Worm (Caenorhabditis elegans) whole organism, young adult: ENCODE measurements around the gene Y52E8A.3.

Experiments used
- B0019.2 ChIP-seq: fragments of 200-800 bp; sonication (Bioruptor generic); conservative IDR thresholded peaks from 2 replicates; pipeline ENCODE4 v1.3.6; 2022; ENCODE audit warnings: missing genetic modification reagents, missing genetic modification characterization, missing compliant biosample characterization
- C06A6.2 ChIP-seq: fragments of 200-800 bp; sonication (Bioruptor generic); conservative IDR thresholded peaks from 2 replicates; pipeline ENCODE4 v1.3.6; 2022; ENCODE audit warnings: missing genetic modification characterization, missing compliant biosample characterization
- F10E7.11 ChIP-seq: sonication (generic microtip); optimal IDR thresholded peaks from 2 replicates; lab custom pipeline; 2017; ENCODE audit warnings: mild to moderate bottlenecking, missing genetic modification characterization, moderate library complexity, missing compliant biosample characterization
- F23B12.7 ChIP-seq: sonication (generic microtip); optimal IDR thresholded peaks from 2 replicates; lab custom pipeline; 2017; ENCODE audit warnings: missing genetic modification characterization, mild to moderate bottlenecking, missing compliant biosample characterization, antibody characterized with exemption, moderate library complexity; ENCODE audit not compliant: insufficient read depth
- F37B4.10 ChIP-seq: fragments of 200-800 bp; sonication (Bioruptor generic); IDR thresholded peaks from 2 replicates; pipeline ENCODE4 v1.3.6; 2022; ENCODE audit warnings: missing genetic modification characterization, missing compliant biosample characterization
- F49E8.2 ChIP-seq: sonication (generic microtip); optimal IDR thresholded peaks from 3 replicates; lab custom pipeline; 2017; ENCODE audit warnings: missing genetic modification characterization, mild to moderate bottlenecking, missing compliant biosample characterization, antibody characterized with exemption, moderate library complexity; ENCODE audit not compliant: insufficient read depth
- F57A8.1 ChIP-seq: fragments of 200-800 bp; sonication (Bioruptor generic); optimal IDR thresholded peaks from 2 replicates; lab custom pipeline; 2018; ENCODE audit warnings: mild to moderate bottlenecking, missing genetic modification characterization, moderate library complexity, missing compliant biosample characterization
- Y53F4B.3 ChIP-seq: fragments of 200-800 bp; sonication (Bioruptor generic); IDR thresholded peaks from 2 replicates; pipeline ENCODE4 v1.3.6; 2022; ENCODE audit warnings: missing genetic modification reagents, missing genetic modification characterization, missing compliant biosample characterization
- Y67H2A.10 ChIP-seq: fragments of 200-800 bp; sonication (Bioruptor generic); conservative IDR thresholded peaks from 2 replicates; pipeline ENCODE4 v1.3.6; 2022; ENCODE audit warnings: missing genetic modification reagents, missing genetic modification characterization, missing compliant biosample characterization
- Y79H2A.3 ChIP-seq: fragments of 200-800 bp; sonication (Bioruptor generic); conservative IDR thresholded peaks from 2 replicates; pipeline ENCODE4 v1.3.6; 2022; ENCODE audit warnings: missing genetic modification reagents, missing genetic modification characterization, missing compliant biosample characterization
- Y95B8A.8 ChIP-seq: fragments of 200-800 bp; sonication (Bioruptor generic); IDR thresholded peaks from 2 replicates; pipeline ENCODE4 v1.3.6; 2022; ENCODE audit warnings: missing genetic modification reagents, missing genetic modification characterization, missing compliant biosample characterization
- akir-1 ChIP-seq: fragments of 200-800 bp; sonication (Bioruptor generic); optimal IDR thresholded peaks from 2 replicates; lab custom pipeline; 2018; ENCODE audit warnings: mild to moderate bottlenecking, missing genetic modification characterization, moderate library complexity, missing compliant biosample characterization
- ama-1 ChIP-seq, 3 experiments: fragments of 150-350 bp in 1 of 3; sonication (generic microtip) in 2 of 3; optimal IDR thresholded peaks; 2 replicates each; lab custom pipeline; 2014 to 2018; ENCODE audit warnings: missing biosample characterization in 2 of 3, missing genetic modification characterization in 2 of 3, missing genetic modification reagents in 2 of 3
- atf-7 ChIP-seq: sonication (generic microtip); optimal IDR thresholded peaks from 2 replicates; lab custom pipeline; 2017; ENCODE audit warnings: mild to moderate bottlenecking, missing genetic modification characterization, missing compliant biosample characterization
- athp-1 ChIP-seq: sonication (generic microtip); optimal IDR thresholded peaks from 2 replicates; lab custom pipeline; 2017; ENCODE audit warnings: mild to moderate bottlenecking, missing genetic modification characterization, missing compliant biosample characterization
- attf-3 ChIP-seq: fragments of 200-800 bp; sonication (Bioruptor generic); conservative IDR thresholded peaks from 2 replicates; pipeline ENCODE4 v1.3.6; 2022; ENCODE audit warnings: missing genetic modification reagents, missing genetic modification characterization, missing compliant biosample characterization
- ccch-3 ChIP-seq: fragments of 200-800 bp; sonication (Bioruptor generic); optimal IDR thresholded peaks from 2 replicates; lab custom pipeline; 2018; ENCODE audit warnings: mild to moderate bottlenecking, missing genetic modification characterization, missing compliant biosample characterization
- dox-1 ChIP-seq: fragments of 200-800 bp; sonication (Bioruptor generic); IDR thresholded peaks from 2 replicates; pipeline ENCODE4 v1.3.6; 2022; ENCODE audit warnings: missing genetic modification reagents, missing genetic modification characterization, missing compliant biosample characterization
- dpff-1 ChIP-seq: sonication (generic microtip); optimal IDR thresholded peaks from 2 replicates; lab custom pipeline; 2017; ENCODE audit warnings: mild to moderate bottlenecking, missing genetic modification characterization, missing compliant biosample characterization
- egl-18 ChIP-seq: fragments of 200-800 bp; sonication (Bioruptor generic); IDR thresholded peaks from 2 replicates; pipeline ENCODE4 v1.3.6; 2022; ENCODE audit warnings: missing genetic modification reagents, missing genetic modification characterization, missing compliant biosample characterization
- egrh-3 ChIP-seq: fragments of 200-800 bp; sonication (Bioruptor generic); IDR thresholded peaks from 2 replicates; pipeline ENCODE4 v1.3.6; 2022; ENCODE audit warnings: missing genetic modification reagents, missing genetic modification characterization, missing compliant biosample characterization
- hlh-12 ChIP-seq: sonication (generic microtip); optimal IDR thresholded peaks from 2 replicates; lab custom pipeline; 2016; ENCODE audit warnings: missing genetic modification characterization, missing compliant biosample characterization
- hmg-20 ChIP-seq: fragments of 200-800 bp; sonication (Bioruptor generic); IDR thresholded peaks from 2 replicates; pipeline ENCODE4 v1.3.6; 2022; ENCODE audit warnings: missing genetic modification reagents, missing genetic modification characterization, missing compliant biosample characterization
- lir-1 ChIP-seq: fragments of 200-800 bp; sonication (Bioruptor generic); conservative IDR thresholded peaks from 2 replicates; pipeline ENCODE4 v1.3.6; 2022; ENCODE audit warnings: missing genetic modification reagents, missing genetic modification characterization, missing compliant biosample characterization
- lsl-1 ChIP-seq: fragments of 200-800 bp; sonication (Bioruptor generic); optimal IDR thresholded peaks from 2 replicates; lab custom pipeline; 2018; ENCODE audit warnings: mild to moderate bottlenecking, missing genetic modification characterization, moderate library complexity, missing compliant biosample characterization
- madf-10 ChIP-seq: sonication (generic microtip); optimal IDR thresholded peaks from 2 replicates; lab custom pipeline; 2016; ENCODE audit warnings: mild to moderate bottlenecking, missing genetic modification characterization, missing compliant biosample characterization
- nfya-1 ChIP-seq: sonication (generic microtip); optimal IDR thresholded peaks from 2 replicates; lab custom pipeline; 2017; ENCODE audit warnings: antibody characterized with exemption, missing compliant biosample characterization, missing genetic modification characterization, borderline replicate concordance; ENCODE audit not compliant: insufficient read depth
- nhr-120 ChIP-seq: fragments of 200-800 bp; sonication (Bioruptor generic); IDR thresholded peaks from 2 replicates; pipeline ENCODE4 v1.3.6; 2022; ENCODE audit warnings: missing genetic modification characterization, missing compliant biosample characterization
- nhr-90 ChIP-seq: sonication (generic microtip); optimal IDR thresholded peaks from 2 replicates; lab custom pipeline; 2016; ENCODE audit warnings: missing genotype, mild to moderate bottlenecking, missing genetic modification characterization, missing compliant biosample characterization
- pha-4 ChIP-seq: fragments of 150-350 bp; sonication (generic microtip); optimal IDR thresholded peaks from 2 replicates; lab custom pipeline; 2014; ENCODE audit warnings: missing biosample characterization, missing genetic modification reagents, missing genetic modification characterization
- rec-8 ChIP-seq, 2 experiments: sonication (generic microtip); optimal IDR thresholded peaks; 2 replicates each; lab custom pipeline; 2016; ENCODE audit warnings: mild to moderate bottlenecking in 2 of 2, missing genetic modification characterization in 2 of 2, missing genetic modification reagents in 2 of 2, missing genotype in 2 of 2, missing biosample characterization in 1 of 2, missing compliant biosample characterization in 1 of 2, moderate library complexity in 1 of 2
- sea-2 ChIP-seq: fragments of 200-800 bp; sonication (Bioruptor generic); IDR thresholded peaks from 2 replicates; pipeline ENCODE4 v1.3.6; 2022; ENCODE audit warnings: missing genetic modification characterization, missing compliant biosample characterization
- snpc-1.3 ChIP-seq: sonication (generic microtip); optimal IDR thresholded peaks from 2 replicates; lab custom pipeline; 2017; ENCODE audit warnings: missing genetic modification characterization, mild to moderate bottlenecking, missing compliant biosample characterization, antibody characterized with exemption, moderate library complexity, missing genotype, missing genetic modification reagents; ENCODE audit not compliant: insufficient read depth
- sptf-2 ChIP-seq: fragments of 200-800 bp; sonication (Bioruptor generic); optimal IDR thresholded peaks from 2 replicates; lab custom pipeline; 2018; ENCODE audit warnings: mild to moderate bottlenecking, missing genetic modification characterization, missing compliant biosample characterization

Gene Y52E8A.3

DNA sequence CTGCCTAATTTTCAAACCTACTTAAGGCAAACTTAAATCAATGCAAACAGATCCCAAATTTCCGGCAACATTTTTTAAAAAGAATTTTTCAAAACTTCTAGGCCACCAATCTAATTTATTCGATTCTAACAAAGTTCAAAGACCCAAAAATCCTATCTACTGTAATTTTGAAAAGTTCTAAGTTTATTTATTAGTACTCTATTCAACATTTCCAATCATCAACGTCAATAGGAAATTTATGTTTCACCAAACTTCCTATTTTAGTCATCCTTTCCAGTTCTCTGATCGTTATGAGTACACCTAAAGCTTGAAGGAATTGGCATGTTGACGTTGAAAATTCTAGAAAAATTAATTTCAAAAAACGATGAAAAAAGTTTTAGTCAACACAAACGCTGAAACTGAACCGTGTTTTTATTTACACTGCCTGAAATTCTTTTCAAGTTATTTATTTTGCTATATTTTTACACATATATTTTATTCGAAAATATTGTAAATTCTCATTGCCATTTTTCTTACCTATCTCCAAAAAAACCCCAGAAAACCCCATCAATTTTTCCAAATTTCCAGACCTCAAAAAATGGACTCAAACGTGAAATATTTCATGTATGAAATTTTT lies 31.0 kb downstream of the Y52E8A.3 start, which contains the start of gene npr-42:
npr-42 (plus strand) TSS at position 566 of the 616 bp plus-strand sequence.
- no peak for TF ChIP-seq nhr-120 (GFP tag; lab: Robert Waterston, UW)
- no peak for TF ChIP-seq lir-1 (GFP tag; lab: Robert Waterston, UW)
- no peak for TF ChIP-seq F57A8.1 (GFP tag; lab: Kevin White, UChicago)
- no peak for TF ChIP-seq attf-3 (GFP tag; lab: Robert Waterston, UW)
- TF ChIP-seq ama-1 (optimal IDR thresholded peaks at IDR 0.05; lab: Kevin White, UChicago) = no peak
- TF ChIP-seq ama-1 (GFP tag; optimal IDR thresholded peaks at IDR 0.05; lab: Kevin White, UChicago) = no peak
- no peak for TF ChIP-seq dox-1
- TF ChIP-seq Y95B8A.8 (GFP tag; lab: Robert Waterston, UW) = no peak
- no peak for TF ChIP-seq Y67H2A.10 (GFP tag; lab: Robert Waterston, UW)
- TF ChIP-seq nfya-1 = no peak
- no peak for TF ChIP-seq Y79H2A.3 (GFP tag; lab: Robert Waterston, UW)
- TF ChIP-seq sptf-2 (GFP tag; lab: Kevin White, UChicago) = no peak
- no peak for TF ChIP-seq dpff-1 (tag; lab: Kevin White, UChicago)
- TF ChIP-seq B0019.2 = no peak
- no peak for TF ChIP-seq egl-18 (GFP tag; lab: Robert Waterston, UW)

- TF ChIP-seq lir-1 (GFP tag; lab: Robert Waterston, UW) (no peak), madf-10 (tag; lab: Kevin White, UChicago) (no peak), snpc-1.3 (tag; lab: Kevin White, UChicago) (no peak), dox-1 (no peak), pha-4 (no peak), lsl-1 (no peak), F37B4.10 (GFP tag; lab: Robert Waterston, UW) (no peak), atf-7 (tag; lab: Kevin White, UChicago) (no peak), rec-8 (tag; optimal IDR thresholded peaks at IDR 0.05; lab: Kevin White, UChicago) (no peak), nhr-90 (tag; lab: Kevin White, UChicago) (no peak), F49E8.2 (no peak), sea-2 (GFP tag; lab: Robert Waterston, UW) (no peak), Y53F4B.3 (GFP tag; lab: Robert Waterston, UW) (no peak), egrh-3 (GFP tag; lab: Robert Waterston, UW) (no peak), C06A6.2 (GFP tag; lab: Robert Waterston, UW) (no peak), ccch-3 (GFP tag; lab: Kevin White, UChicago) (no peak), hlh-12 (tag; lab: Kevin White, UChicago) (no peak), F23B12.7 (no peak), F10E7.11 (tag; lab: Kevin White, UChicago) (no peak), hmg-20 (GFP tag; lab: Robert Waterston, UW) (no peak)
Observed at ce11 chrII:4267711-4268110, 39.1 kb downstream of the Y52E8A.3 start.

DNA sequence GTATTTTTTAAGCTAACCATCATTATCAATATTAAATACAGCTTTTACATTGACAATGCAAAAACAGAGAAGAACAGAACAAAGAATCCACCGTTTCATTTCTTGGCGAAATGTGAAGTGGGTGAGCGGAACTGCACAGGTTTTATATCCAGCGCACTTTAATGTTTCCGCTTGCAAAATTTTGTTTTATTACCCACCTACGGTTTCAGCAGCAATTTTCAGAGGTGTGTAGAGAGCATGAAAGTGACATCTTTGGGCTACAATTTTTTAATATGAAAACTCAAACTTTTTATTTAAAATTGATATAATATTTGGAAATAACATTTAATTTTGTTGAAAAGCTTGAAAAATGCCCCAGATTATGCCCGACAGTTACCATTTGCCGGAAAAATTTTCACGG lies 48.1 kb downstream of the Y52E8A.3 start, which contains the start of gene clec-135:
clec-135 (minus strand) TSS at position 101 of the 400 bp plus-strand sequence.
- no peak for TF ChIP-seq attf-3 (GFP tag; lab: Robert Waterston, UW)
- no peak for TF ChIP-seq athp-1
- TF ChIP-seq atf-7 (tag; lab: Kevin White, UChicago) = no peak
- no peak for TF ChIP-seq akir-1
- TF ChIP-seq hmg-20 (GFP tag; lab: Robert Waterston, UW) = no peak
